Worm (Caenorhabditis elegans) whole organism, L3 larva: ENCODE data around the gene flp-11.

Experiments used
- ama-1 ChIP-seq: fragments of 150-350 bp; optimal IDR thresholded peaks from 2 replicates; lab custom pipeline; 2018
- daf-12 ChIP-seq: fragments of 150-350 bp; optimal IDR thresholded peaks from 2 replicates; lab custom pipeline; 2014; ENCODE audit warnings: missing biosample characterization, missing genetic modification reagents, missing genetic modification characterization
- elt-3 ChIP-seq, 3 experiments: fragments of 150-350 bp in 1 of 3; sonication (generic microtip) in 2 of 3; optimal IDR thresholded peaks; 2 replicates in 2 of 3; 4 replicates in 1 of 3; lab custom pipeline; 2014 to 2017; ENCODE audit warnings: missing biosample characterization in 3 of 3, missing genetic modification characterization in 3 of 3
- nhr-28 ChIP-seq: fragments of 150-350 bp; optimal IDR thresholded peaks from 2 replicates; lab custom pipeline; 2014; ENCODE audit warnings: missing biosample characterization, missing genetic modification characterization
- snpc-4 ChIP-seq: fragments of 150-350 bp; optimal IDR thresholded peaks from 2 replicates; lab custom pipeline; 2014; ENCODE audit warnings: missing biosample characterization, missing genetic modification characterization
- unc-62 ChIP-seq: fragments of 150-350 bp; sonication (generic microtip); optimal IDR thresholded peaks from 4 replicates; lab custom pipeline; 2014; ENCODE audit warnings: missing biosample characterization, missing genetic modification reagents, missing genetic modification characterization

DNA sequence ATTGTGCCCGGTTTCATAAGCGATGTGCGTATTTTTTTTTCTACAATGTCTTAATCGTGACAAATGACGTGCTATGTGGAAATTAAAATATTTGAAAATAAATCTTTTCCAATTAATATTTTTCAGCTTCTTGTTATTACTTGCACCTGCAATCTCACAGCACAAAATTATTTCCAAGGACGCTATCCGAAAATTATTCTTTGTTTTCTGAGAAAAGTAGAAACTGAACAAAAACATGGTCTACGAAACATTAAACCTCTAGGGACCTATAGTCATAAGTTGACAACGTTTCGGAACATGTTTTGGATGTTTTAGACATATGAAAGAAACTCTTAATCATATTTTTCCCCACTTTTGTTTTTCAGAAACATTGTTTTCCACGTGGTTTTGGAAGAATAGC lies 49.6 kb downstream of the flp-11 start:
- TF ChIP-seq snpc-4 (tag; lab: Kevin White, UChicago), result no peak
- TF ChIP-seq nhr-28 (tag; lab: Kevin White, UChicago), result no peak
- no peak for TF ChIP-seq elt-3 (tag; optimal IDR thresholded peaks at IDR 0.05; lab: Kevin White, UChicago)
- TF ChIP-seq unc-62, result no peak
- TF ChIP-seq daf-12 (tag; lab: Kevin White, UChicago), result no peak
- TF ChIP-seq ama-1 (lab: Kevin White, UChicago), result no peak
